Fruit fly (Drosophila melanogaster) whole organism, embryonic: ENCODE measurements around the gene GluRIIE.
A peak's percentile ranks its signal among the peaks of the same experiment; 100 is the strongest.

Source experiments
- Adf1 ChIP-seq: fragments of 200-800 bp; sonication (Bioruptor generic); IDR thresholded peaks from 2 replicates; pipeline ENCODE4 v1.3.6; 2022; ENCODE audit warnings: missing biosample characterization, missing genetic modification characterization
- Blimp-1 ChIP-seq: fragments of 200-800 bp; sonication (Bioruptor generic); optimal IDR thresholded peaks from 3 replicates; lab custom pipeline; 2018; ENCODE audit warnings: missing biosample characterization, missing genetic modification characterization, mild to moderate bottlenecking, moderate library complexity, missing genetic modification reagents
- CG10959 ChIP-seq: fragments of 200-800 bp; sonication (Bioruptor generic); IDR thresholded peaks from 2 replicates; pipeline ENCODE4 v1.3.6; 2022; ENCODE audit warnings: missing biosample characterization, missing genetic modification characterization
- CG12769 ChIP-seq: fragments of 200-800 bp; sonication (Bioruptor generic); optimal IDR thresholded peaks from 2 replicates; lab custom pipeline; 2019; ENCODE audit warnings: missing biosample characterization, mild to moderate bottlenecking, missing genetic modification characterization, moderate library complexity
- CG13624 ChIP-seq: fragments of 200-800 bp; sonication (Bioruptor generic); optimal IDR thresholded peaks from 2 replicates; lab custom pipeline; 2016; ENCODE audit warnings: missing biosample characterization, missing genetic modification characterization
- CG13894 ChIP-seq: fragments of 200-800 bp; sonication (Bioruptor generic); optimal IDR thresholded peaks from 3 replicates; lab custom pipeline; 2018; ENCODE audit warnings: missing biosample characterization, mild to moderate bottlenecking, missing genetic modification characterization, moderate library complexity
- CG1647 ChIP-seq: fragments of 200-800 bp; sonication (Bioruptor generic); optimal IDR thresholded peaks from 3 replicates; lab custom pipeline; 2016; ENCODE audit warnings: missing biosample characterization, missing genetic modification characterization
- CG2116 ChIP-seq: fragments of 200-800 bp; sonication (Bioruptor generic); optimal IDR thresholded peaks from 3 replicates; lab custom pipeline; 2018; ENCODE audit warnings: missing biosample characterization, mild to moderate bottlenecking, missing genetic modification characterization
- CG3726 ChIP-seq: fragments of 200-800 bp; sonication (Bioruptor generic); IDR thresholded peaks from 3 replicates; pipeline ENCODE4, ENCODE4 v1.3.6; 2022; ENCODE audit warnings: missing biosample characterization, missing genetic modification characterization
- CG6654 ChIP-seq: fragments of 200-800 bp; sonication (Bioruptor generic); optimal IDR thresholded peaks from 2 replicates; lab custom pipeline; 2017; ENCODE audit warnings: missing biosample characterization, mild to moderate bottlenecking, missing genetic modification characterization
- CG6854 ChIP-seq: fragments of 200-800 bp; sonication (Bioruptor generic); optimal IDR thresholded peaks from 3 replicates; lab custom pipeline; 2017; ENCODE audit warnings: missing biosample characterization, mild to moderate bottlenecking, missing genetic modification characterization
- CG8290 ChIP-seq, 3 experiments: fragments of 200-800 bp; sonication (Bioruptor generic); optimal IDR thresholded peaks; 2 replicates each; lab custom pipeline; 2016 to 2019; ENCODE audit warnings: missing biosample characterization in 3 of 3, missing genetic modification characterization in 3 of 3, mild to moderate bottlenecking in 2 of 3, moderate library complexity in 1 of 3
- CG9215 ChIP-seq: fragments of 200-800 bp; sonication (Bioruptor generic); IDR thresholded peaks from 2 replicates; pipeline ENCODE4 v1.3.6; 2022; ENCODE audit warnings: missing biosample characterization, missing genetic modification characterization
- Deaf1 ChIP-seq: fragments of 200-800 bp; optimal IDR thresholded peaks from 3 replicates; lab custom pipeline; 2019; ENCODE audit warnings: missing biosample characterization, mild to moderate bottlenecking, missing genetic modification characterization, moderate library complexity
- Dek ChIP-seq: fragments of 200-800 bp; sonication (Bioruptor generic); optimal IDR thresholded peaks from 3 replicates; lab custom pipeline; 2019; ENCODE audit warnings: missing biosample characterization, mild to moderate bottlenecking, missing genetic modification characterization, moderate library complexity
- Dll ChIP-seq: fragments of 200-800 bp; sonication (Bioruptor generic); IDR thresholded peaks from 4 replicates; pipeline ENCODE4 v1.3.6; 2022; ENCODE audit warnings: missing biosample characterization, missing genetic modification characterization; ENCODE audit not compliant: partially characterized antibody
- HLH54F ChIP-seq: fragments of 200-800 bp; sonication (Bioruptor generic); optimal IDR thresholded peaks from 3 replicates; lab custom pipeline; 2016; ENCODE audit warnings: missing biosample characterization, missing genetic modification characterization
- Hey ChIP-seq: fragments of 200-800 bp; sonication (Bioruptor generic); optimal IDR thresholded peaks from 3 replicates; lab custom pipeline; 2018; ENCODE audit warnings: missing biosample characterization, mild to moderate bottlenecking, missing genetic modification characterization
- HmgZ ChIP-seq: fragments of 200-800 bp; sonication (Bioruptor generic); optimal IDR thresholded peaks from 2 replicates; lab custom pipeline; 2018; ENCODE audit warnings: missing biosample characterization, mild to moderate bottlenecking, missing genetic modification characterization
- MBD-R2 ChIP-seq: fragments of 200-800 bp; sonication (Bioruptor generic); IDR thresholded peaks from 2 replicates; pipeline ENCODE4 v1.3.6; 2022; ENCODE audit warnings: missing biosample characterization, missing genetic modification characterization
- Mes4 ChIP-seq: fragments of 200-800 bp; sonication (Bioruptor generic); optimal IDR thresholded peaks from 2 replicates; lab custom pipeline; 2016; ENCODE audit warnings: missing biosample characterization, missing genetic modification characterization
- Opbp ChIP-seq: fragments of 200-800 bp; sonication (Bioruptor generic); IDR thresholded peaks from 3 replicates; pipeline ENCODE4 v1.3.6; 2022; ENCODE audit warnings: missing biosample characterization, missing genetic modification characterization; ENCODE audit not compliant: partially characterized antibody
- Sox100B ChIP-seq: fragments of 200-800 bp; sonication (Bioruptor generic); optimal IDR thresholded peaks from 3 replicates; lab custom pipeline; 2018; ENCODE audit warnings: missing biosample characterization, mild to moderate bottlenecking, missing genetic modification characterization
- Tbp ChIP-seq: fragments of >200 bp; optimal IDR thresholded peaks from 2 replicates; lab custom pipeline; 2018; ENCODE audit warnings: missing biosample characterization, missing genetic modification characterization
- ac ChIP-seq: fragments of 200-800 bp; sonication (Bioruptor generic); optimal IDR thresholded peaks from 3 replicates; lab custom pipeline; 2017; ENCODE audit warnings: missing biosample characterization, mild to moderate bottlenecking, missing genetic modification characterization
- en ChIP-seq: fragments of 200-800 bp; sonication (Bioruptor generic); optimal IDR thresholded peaks from 2 replicates; lab custom pipeline; 2016; ENCODE audit warnings: missing biosample characterization, missing genetic modification characterization
- ewg ChIP-seq: fragments of 200-800 bp; sonication (Bioruptor generic); optimal IDR thresholded peaks from 3 replicates; lab custom pipeline; 2017; ENCODE audit warnings: mild to moderate bottlenecking, missing biosample characterization, missing genetic modification reagents, missing genetic modification characterization
- exex ChIP-seq: fragments of 200-800 bp; sonication (Bioruptor generic); optimal IDR thresholded peaks from 4 replicates; lab custom pipeline; 2018; ENCODE audit warnings: missing biosample characterization, mild to moderate bottlenecking, missing genetic modification characterization, moderate library complexity
- fd3F ChIP-seq: fragments of 200-800 bp; sonication (Bioruptor generic); optimal IDR thresholded peaks from 2 replicates; lab custom pipeline; 2018; ENCODE audit warnings: missing biosample characterization, mild to moderate bottlenecking, missing genetic modification characterization, moderate library complexity
- ftz-f1 ChIP-seq: fragments of 200-800 bp; sonication (Bioruptor generic); optimal IDR thresholded peaks from 2 replicates; lab custom pipeline; 2016; ENCODE audit warnings: missing biosample characterization, missing genetic modification characterization
- gcm ChIP-seq: fragments of 200-800 bp; sonication (Bioruptor generic); optimal IDR thresholded peaks from 2 replicates; lab custom pipeline; 2019; ENCODE audit warnings: missing biosample characterization, mild to moderate bottlenecking, missing genetic modification characterization, moderate library complexity
- grn ChIP-seq: fragments of 200-800 bp; sonication (Bioruptor generic); optimal IDR thresholded peaks from 3 replicates; lab custom pipeline; 2017; ENCODE audit warnings: missing biosample characterization, missing genetic modification characterization
- gsb ChIP-seq: fragments of 200-800 bp; sonication (Bioruptor generic); IDR thresholded peaks from 2 replicates; pipeline ENCODE4 v1.3.6; 2022; ENCODE audit warnings: missing biosample characterization, missing genetic modification characterization
- kay ChIP-seq: fragments of 200-800 bp; sonication (Bioruptor generic); optimal IDR thresholded peaks from 2 replicates; lab custom pipeline; 2016; ENCODE audit warnings: missing biosample characterization, missing genetic modification characterization
- lab ChIP-seq: fragments of 200-800 bp; sonication (Bioruptor generic); optimal IDR thresholded peaks from 3 replicates; lab custom pipeline; 2017; ENCODE audit warnings: missing biosample characterization, missing genetic modification characterization, mild to moderate bottlenecking, moderate library complexity, missing genetic modification reagents
- lbe ChIP-seq: fragments of 200-800 bp; sonication (Bioruptor generic); optimal IDR thresholded peaks from 2 replicates; lab custom pipeline; 2016; ENCODE audit warnings: missing biosample characterization, mild to moderate bottlenecking, missing genetic modification characterization
- lov ChIP-seq, 2 experiments: fragments of 200-800 bp in 1 of 2; fragments of >200 bp in 1 of 2; sonication (Bioruptor generic) in 1 of 2; IDR thresholded peaks in 1 of 2; optimal IDR thresholded peaks in 1 of 2; 2 replicates in 1 of 2; 3 replicates in 1 of 2; pipeline versions ENCODE4 v1.3.6 to Lab custom; 2017 to 2022; ENCODE audit warnings: missing biosample characterization in 1 of 2, missing genetic modification characterization in 1 of 2
- nau ChIP-seq: fragments of 200-800 bp; sonication (Bioruptor generic); optimal IDR thresholded peaks from 3 replicates; lab custom pipeline; 2017; ENCODE audit warnings: missing biosample characterization, mild to moderate bottlenecking, missing genetic modification characterization, missing genetic modification reagents
- pfk ChIP-seq: fragments of 200-800 bp; sonication (Bioruptor generic); optimal IDR thresholded peaks from 2 replicates; lab custom pipeline; 2018; ENCODE audit warnings: missing biosample characterization, mild to moderate bottlenecking, missing genetic modification characterization, moderate library complexity
- row ChIP-seq: fragments of 200-800 bp; sonication (Bioruptor generic); IDR thresholded peaks from 3 replicates; pipeline ENCODE4 v1.3.6; 2022; ENCODE audit warnings: missing biosample characterization, missing genetic modification characterization
- stwl ChIP-seq: fragments of 200-800 bp; sonication (Bioruptor generic); optimal IDR thresholded peaks from 3 replicates; lab custom pipeline; 2018; ENCODE audit warnings: missing biosample characterization, mild to moderate bottlenecking, missing genetic modification characterization, moderate library complexity
- sug ChIP-seq: fragments of 200-800 bp; optimal IDR thresholded peaks from 2 replicates; lab custom pipeline; 2019; ENCODE audit warnings: missing biosample characterization, mild to moderate bottlenecking, missing genetic modification characterization, moderate library complexity
- tna ChIP-seq: fragments of 200-800 bp; sonication (Bioruptor generic); IDR thresholded peaks from 2 replicates; pipeline ENCODE4 v1.3.6; 2022; ENCODE audit warnings: missing biosample characterization, missing genetic modification characterization; ENCODE audit not compliant: partially characterized antibody
- vvl ChIP-seq: fragments of 200-800 bp; sonication (Bioruptor generic); IDR thresholded peaks from 2 replicates; pipeline ENCODE4 v1.3.6; 2022; ENCODE audit warnings: missing biosample characterization, missing genetic modification characterization

The GluRIIE gene

DNA sequence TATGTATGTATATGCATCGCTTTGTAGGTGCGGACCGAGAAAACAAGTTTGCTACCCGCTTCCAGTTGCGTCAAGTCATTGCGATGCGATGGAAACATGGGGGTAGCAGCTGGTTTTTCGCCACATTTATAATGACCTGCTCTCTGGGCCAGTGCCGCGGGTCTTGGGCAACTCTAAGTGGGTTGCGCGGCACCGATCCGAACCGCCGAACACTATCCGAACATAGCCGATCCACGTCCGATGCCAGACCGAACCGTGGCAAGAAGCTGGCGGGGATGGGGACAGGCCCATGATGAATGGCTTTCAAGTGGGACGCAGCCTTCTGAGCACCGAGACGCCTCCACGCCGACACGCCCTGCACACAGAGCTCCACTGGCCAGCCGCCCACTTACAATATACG, 44.4 kb downstream of the GluRIIE start (continued):
- TF ChIP-seq lbe (GFP tag; lab: Kevin White, UChicago): no peak
- no peak for TF ChIP-seq HLH54F
- no peak for TF ChIP-seq CG10959 (GFP tag; lab: Robert Waterston, UW)
- no peak for TF ChIP-seq Blimp-1 (GFP tag; lab: Kevin White, UChicago)
- TF ChIP-seq CG8290 (GFP tag; optimal IDR thresholded peaks at IDR 0.05; lab: Kevin White, UChicago): no peak
- peak in 1 of 2 experiments; percentile 46 for TF ChIP-seq CG8290 (tag; optimal IDR thresholded peaks at IDR 0.05; lab: Kevin White, UChicago)
- TF ChIP-seq row: no peak
- peak; percentile 89 for TF ChIP-seq CG12769 (tag; lab: Kevin White, UChicago)
- TF ChIP-seq Tbp (GFP tag; lab: Kevin White, UChicago): no peak
- TF ChIP-seq HmgZ: no peak
- TF ChIP-seq CG13894 (tag; lab: Kevin White, UChicago): peak; percentile 31
- no peak for TF ChIP-seq Sox100B (GFP tag; lab: Kevin White, UChicago)
- no peak for TF ChIP-seq vvl (GFP tag; lab: Robert Waterston, UW)
- TF ChIP-seq nau (GFP tag; lab: Kevin White, UChicago): peak; percentile 78
- TF ChIP-seq Dll (GFP tag; lab: Robert Waterston, UW): no peak
- no peak for TF ChIP-seq Mes4 (GFP tag; lab: Kevin White, UChicago)
- no peak for TF ChIP-seq CG13624
- TF ChIP-seq MBD-R2 (GFP tag; lab: Robert Waterston, UW): no peak
- TF ChIP-seq gsb (GFP tag; lab: Robert Waterston, UW): 0 out of 2 replicates have a peak, but pooled peaks have one; percentile 15
- TF ChIP-seq gcm (GFP tag; lab: Kevin White, UChicago): peak; percentile 79
- TF ChIP-seq kay: no peak
- no peak for TF ChIP-seq lov (optimal IDR thresholded peaks at IDR 0.05; lab: Kevin White, UChicago)
- TF ChIP-seq lov (GFP tag; IDR thresholded peaks at IDR 0.05; lab: Robert Waterston, UW): 0 out of 3 replicates have a peak, but pooled peaks have one; percentile 32
- no peak for TF ChIP-seq CG9215 (GFP tag; lab: Robert Waterston, UW)
- no peak for TF ChIP-seq Adf1
- TF ChIP-seq en (GFP tag; lab: Kevin White, UChicago): no peak
- TF ChIP-seq lab (GFP tag; lab: Kevin White, UChicago): peak; percentile 25
- no peak for TF ChIP-seq CG3726 (GFP tag; lab: Robert Waterston, UW)
- no peak for TF ChIP-seq ac (GFP tag; lab: Kevin White, UChicago)
- TF ChIP-seq pfk (GFP tag; lab: Kevin White, UChicago): no peak
- peak; percentile 26 for TF ChIP-seq ftz-f1 (GFP tag; lab: Kevin White, UChicago)
- TF ChIP-seq stwl (tag; lab: Kevin White, UChicago): no peak
- no peak for TF ChIP-seq tna (GFP tag; lab: Robert Waterston, UW)
- no peak for TF ChIP-seq CG1647
- no peak for TF ChIP-seq ewg (GFP tag; lab: Kevin White, UChicago)
- no peak for TF ChIP-seq fd3F (GFP tag; lab: Kevin White, UChicago)
- TF ChIP-seq CG6654 (GFP tag; lab: Kevin White, UChicago): no peak
- no peak for TF ChIP-seq Dek (tag; lab: Kevin White, UChicago)
- no peak for TF ChIP-seq CG6854 (GFP tag; lab: Kevin White, UChicago)

dm6 chr3R:20602599-20602998, 45.9 kb downstream of the GluRIIE start:
- TF ChIP-seq sug: peak; percentile 24
- TF ChIP-seq grn (GFP tag; lab: Kevin White, UChicago): peak; percentile 40
- TF ChIP-seq Deaf1 (tag; lab: Kevin White, UChicago): no peak
- peak; percentile 30 for TF ChIP-seq Hey (tag; lab: Kevin White, UChicago)
- TF ChIP-seq exex (tag; lab: Kevin White, UChicago): peak; percentile 92
- TF ChIP-seq Opbp (GFP tag; lab: Robert Waterston, UW): no peak
- TF ChIP-seq CG2116 (GFP tag; lab: Kevin White, UChicago): no peak
